Worm (Caenorhabditis elegans) whole organism, dauer: Measurements from ENCODE around the gene tsp-8.

Experiments used
- unc-62 ChIP-seq: sonication (generic microtip); optimal IDR thresholded peaks from 2 replicates; lab custom pipeline; 2017; ENCODE audit warnings: missing biosample characterization, missing genetic modification reagents, missing genetic modification characterization

Gene tsp-8

ce11 chrX:14708176-14708642, 21.1 kb downstream of the tsp-8 start:
- TF ChIP-seq unc-62: no peak

ce11 chrX:14706698-14707285, 22.5 kb downstream of the tsp-8 start, which contains the start of gene tmem-184:
TSS of gene tmem-184 (minus strand) at chrX:14706861.
- TF ChIP-seq unc-62: no peak

- TF ChIP-seq unc-62: no peak
Measured at ce11 chrX:14704933-14705332, 24.4 kb downstream of the tsp-8 start.

- TF ChIP-seq unc-62: no peak
Measured at ce11 chrX:14701490-14701889, 27.8 kb downstream of the tsp-8 start, which contains the start of gene F40E10.5. TSS of gene F40E10.5 (plus strand) at chrX:14701790.

ce11 chrX:14699866-14700265, 29.4 kb downstream of the tsp-8 start, which contains the start of gene hch-1:
TSS of gene hch-1 (minus strand) at chrX:14699977.
- no peak for TF ChIP-seq unc-62

- no peak for TF ChIP-seq unc-62
Measured at ce11 chrX:14695892-14696291, 33.4 kb downstream of the tsp-8 start.

- no peak for TF ChIP-seq unc-62
Measured at ce11 chrX:14694633-14695177, 34.6 kb downstream of the tsp-8 start.

- TF ChIP-seq unc-62: no peak
Measured at ce11 chrX:14692905-14693304, 36.4 kb downstream of the tsp-8 start, which contains the start of gene sox-3. TSS of gene sox-3 (minus strand) at chrX:14693005.

ce11 chrX:14684406-14684927, 44.8 kb downstream of the tsp-8 start, which contains the start of gene csq-1:
TSS of gene csq-1 (plus strand) at chrX:14684877.
- no peak for TF ChIP-seq unc-62

ce11 chrX:14680474-14680873, 48.8 kb downstream of the tsp-8 start:
- TF ChIP-seq unc-62: no peak

ce11 chrX:14678983-14679382, 50.3 kb downstream of the tsp-8 start:
- no peak for TF ChIP-seq unc-62
